Fruit fly (Drosophila melanogaster) S2 (cell line): ENCODE measurements around the gene CG14839.

Experiments
- CG8478 ChIP-seq: fragments of >200 bp; optimal IDR thresholded peaks from 2 replicates; lab custom pipeline; 2018
- CTCF ChIP-seq, 2 experiments: fragments of >200 bp; optimal IDR thresholded peaks; 2 replicates each; lab custom pipeline; 2018

DNA sequence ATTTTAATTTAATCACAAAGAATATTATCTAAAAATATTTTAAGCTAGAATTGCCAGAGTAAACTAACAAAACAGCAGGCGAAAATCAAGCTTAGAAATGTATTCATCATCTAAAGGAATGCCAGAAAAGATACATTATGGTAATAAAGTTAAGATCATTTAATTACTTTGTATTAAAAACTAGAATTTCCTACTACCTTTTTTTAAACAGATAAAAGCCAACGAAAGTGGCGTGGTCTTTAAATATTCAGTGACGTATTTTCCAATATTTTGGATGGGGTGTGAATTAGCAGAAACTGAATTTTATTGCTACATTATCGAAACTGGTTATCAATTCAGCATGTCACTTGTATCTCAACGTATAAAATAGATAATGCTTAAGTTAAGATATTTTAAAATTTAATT, 30.1 kb downstream of the CG14839 start:
- no peak for TF ChIP-seq CTCF (optimal IDR thresholded peaks at IDR 0.05; lab: Kevin White, UChicago)
- TF ChIP-seq CG8478 (lab: Kevin White, UChicago) = no peak
